Fruit fly (Drosophila melanogaster) whole organism, embryonic: ENCODE measurements around the gene Cpr64Ab.
A peak's percentile ranks its signal among the peaks of the same experiment; 100 is the strongest.

Experiments
- ATbp ChIP-seq: fragments of 200-800 bp; sonication (Bioruptor generic); optimal IDR thresholded peaks from 2 replicates; lab custom pipeline; 2017; ENCODE audit warnings: missing biosample characterization, mild to moderate bottlenecking, missing genetic modification characterization, missing genetic modification reagents
- Awh ChIP-seq: fragments of 200-800 bp; sonication (Bioruptor generic); IDR thresholded peaks from 2 replicates; pipeline ENCODE4, ENCODE4 v1.3.6; 2022; ENCODE audit warnings: missing biosample characterization, missing genetic modification characterization
- Blimp-1 ChIP-seq: fragments of 200-800 bp; sonication (Bioruptor generic); optimal IDR thresholded peaks from 3 replicates; lab custom pipeline; 2018; ENCODE audit warnings: missing biosample characterization, missing genetic modification characterization, mild to moderate bottlenecking, moderate library complexity, missing genetic modification reagents
- CG10543 ChIP-seq: fragments of 200-800 bp; sonication (Bioruptor generic); optimal IDR thresholded peaks from 3 replicates; lab custom pipeline; 2017; ENCODE audit warnings: missing biosample characterization, mild to moderate bottlenecking, missing genetic modification characterization, moderate library complexity
- CG12391 ChIP-seq: fragments of 200-800 bp; sonication (Bioruptor generic); optimal IDR thresholded peaks from 3 replicates; lab custom pipeline; 2018; ENCODE audit warnings: missing biosample characterization, mild to moderate bottlenecking, missing genetic modification characterization, moderate library complexity
- CG14965 ChIP-seq: fragments of 200-800 bp; sonication (Bioruptor generic); optimal IDR thresholded peaks from 2 replicates; lab custom pipeline; 2016; ENCODE audit warnings: missing biosample characterization, missing genetic modification characterization, borderline replicate concordance
- CG15601 ChIP-seq: fragments of 200-800 bp; sonication (Bioruptor generic); optimal IDR thresholded peaks from 3 replicates; lab custom pipeline; 2019; ENCODE audit warnings: missing biosample characterization, mild to moderate bottlenecking, missing genetic modification characterization, moderate library complexity
- CG1603 ChIP-seq: fragments of 200-800 bp; sonication (Bioruptor generic); optimal IDR thresholded peaks from 2 replicates; lab custom pipeline; 2019; ENCODE audit warnings: missing biosample characterization, mild to moderate bottlenecking, missing genetic modification characterization, moderate library complexity
- CG16863 ChIP-seq: fragments of 200-800 bp; sonication (Bioruptor generic); optimal IDR thresholded peaks from 3 replicates; lab custom pipeline; 2016; ENCODE audit warnings: missing biosample characterization, missing genetic modification characterization
- CG2199 ChIP-seq: fragments of 200-800 bp; sonication (Bioruptor generic); IDR thresholded peaks from 3 replicates; pipeline ENCODE4 v1.3.6; 2022; ENCODE audit warnings: missing biosample characterization, missing genetic modification characterization
- CG2875 ChIP-seq: fragments of 200-800 bp; sonication (Bioruptor generic); optimal IDR thresholded peaks from 2 replicates; lab custom pipeline; 2017; ENCODE audit warnings: missing biosample characterization, mild to moderate bottlenecking, missing genetic modification characterization, missing genetic modification reagents
- CG3726 ChIP-seq: fragments of 200-800 bp; sonication (Bioruptor generic); IDR thresholded peaks from 3 replicates; pipeline ENCODE4, ENCODE4 v1.3.6; 2022; ENCODE audit warnings: missing biosample characterization, missing genetic modification characterization
- CG3838 ChIP-seq: fragments of 200-800 bp; sonication (Bioruptor generic); optimal IDR thresholded peaks from 3 replicates; lab custom pipeline; 2016; ENCODE audit warnings: missing biosample characterization, missing genetic modification characterization
- CG3847 ChIP-seq: fragments of 200-800 bp; sonication (Bioruptor generic); IDR thresholded peaks from 2 replicates; pipeline ENCODE4 v1.3.6; 2022; ENCODE audit warnings: missing biosample characterization, missing genetic modification characterization
- CG4730 ChIP-seq: fragments of 200-800 bp; sonication (Bioruptor generic); IDR thresholded peaks from 2 replicates; pipeline ENCODE4 v1.3.6; 2022; ENCODE audit warnings: missing biosample characterization, missing genetic modification characterization
- CG6813 ChIP-seq: fragments of 200-800 bp; sonication (Bioruptor generic); optimal IDR thresholded peaks from 2 replicates; lab custom pipeline; 2017; ENCODE audit warnings: missing biosample characterization, missing genetic modification characterization, mild to moderate bottlenecking, moderate library complexity, missing genetic modification reagents
- Dbx ChIP-seq: fragments of 200-800 bp; sonication (Bioruptor generic); IDR thresholded peaks from 3 replicates; pipeline ENCODE4 v1.3.6; 2022; ENCODE audit warnings: missing biosample characterization, missing genetic modification characterization
- Deaf1 ChIP-seq: fragments of 200-800 bp; optimal IDR thresholded peaks from 3 replicates; lab custom pipeline; 2019; ENCODE audit warnings: missing biosample characterization, mild to moderate bottlenecking, missing genetic modification characterization, moderate library complexity
- Dref ChIP-seq: fragments of 200-800 bp; sonication (Bioruptor generic); IDR thresholded peaks from 2 replicates; pipeline ENCODE4 v1.3.6; 2022; ENCODE audit warnings: missing biosample characterization, missing genetic modification characterization
- HLHmδ ChIP-seq: fragments of 200-800 bp; sonication (Bioruptor generic); optimal IDR thresholded peaks from 2 replicates; lab custom pipeline; 2018; ENCODE audit warnings: missing biosample characterization, mild to moderate bottlenecking, missing genetic modification characterization, moderate library complexity
- Hmr ChIP-seq: fragments of 200-800 bp; sonication (Bioruptor generic); optimal IDR thresholded peaks from 3 replicates; lab custom pipeline; 2017; ENCODE audit warnings: mild to moderate bottlenecking, missing biosample characterization, missing genetic modification reagents, missing genetic modification characterization
- Lim3 ChIP-seq: fragments of 200-800 bp; sonication (Bioruptor generic); IDR thresholded peaks from 2 replicates; pipeline ENCODE4 v1.3.6; 2022; ENCODE audit warnings: missing biosample characterization, missing genetic modification characterization
- Med ChIP-seq: fragments of 200-800 bp; sonication (Bioruptor generic); peaks from one replicate; lab custom pipeline; 2016; ENCODE audit warnings: missing biosample characterization, missing genetic modification characterization, mild to moderate bottlenecking, inconsistent platforms, moderate library complexity
- Ssrp ChIP-seq: fragments of 200-800 bp; sonication (Bioruptor generic); optimal IDR thresholded peaks from 2 replicates; lab custom pipeline; 2018; ENCODE audit warnings: missing biosample characterization, mild to moderate bottlenecking, missing genetic modification characterization, moderate library complexity
- Stat92E ChIP-seq, 3 experiments: fragments of >200 bp in 2 of 3; fragments of 200-800 bp in 1 of 3; sonication (Bioruptor generic) in 1 of 3; optimal IDR thresholded peaks; 2 replicates each; lab custom pipeline; 2017 to 2019; ENCODE audit warnings: missing biosample characterization in 3 of 3, missing genetic modification characterization in 3 of 3, mild to moderate bottlenecking in 1 of 3, moderate library complexity in 1 of 3
- Taf1 ChIP-seq: fragments of 200-800 bp; sonication (Bioruptor generic); IDR thresholded peaks from 2 replicates; pipeline ENCODE4 v1.3.6; 2022; ENCODE audit warnings: missing biosample characterization, missing genetic modification characterization
- ara ChIP-seq: fragments of 200-800 bp; sonication (Bioruptor generic); IDR thresholded peaks from 2 replicates; pipeline ENCODE4 v1.3.6; 2022; ENCODE audit warnings: missing biosample characterization, missing genetic modification characterization
- bab2 ChIP-seq: fragments of 200-800 bp; sonication (Bioruptor generic); optimal IDR thresholded peaks from 2 replicates; lab custom pipeline; 2016; ENCODE audit warnings: missing biosample characterization, missing genetic modification characterization
- cato ChIP-seq: fragments of 200-800 bp; sonication (Bioruptor generic); optimal IDR thresholded peaks from 2 replicates; lab custom pipeline; 2016; ENCODE audit warnings: missing biosample characterization, missing genetic modification characterization, borderline replicate concordance
- ci ChIP-seq: fragments of 200-800 bp; sonication (Bioruptor generic); IDR thresholded peaks from 3 replicates; pipeline ENCODE4 v1.3.6; 2022; ENCODE audit warnings: missing biosample characterization, missing genetic modification characterization
- dati ChIP-seq: fragments of 200-800 bp; sonication (Bioruptor generic); IDR thresholded peaks from 2 replicates; pipeline ENCODE4 v1.3.6; 2022; ENCODE audit warnings: missing biosample characterization, missing genetic modification characterization
- dimm ChIP-seq: fragments of 200-800 bp; sonication (Bioruptor generic); IDR thresholded peaks from 2 replicates; pipeline ENCODE4 v1.3.6; 2022; ENCODE audit warnings: missing biosample characterization, missing genetic modification characterization
- dm ChIP-seq: fragments of 200-800 bp; sonication (Bioruptor generic); optimal IDR thresholded peaks from 3 replicates; lab custom pipeline; 2016; ENCODE audit warnings: missing biosample characterization, missing genetic modification characterization
- ftz-f1 ChIP-seq: fragments of 200-800 bp; sonication (Bioruptor generic); optimal IDR thresholded peaks from 2 replicates; lab custom pipeline; 2016; ENCODE audit warnings: missing biosample characterization, missing genetic modification characterization
- grau ChIP-seq: fragments of 200-800 bp; optimal IDR thresholded peaks from 3 replicates; lab custom pipeline; 2019; ENCODE audit warnings: missing biosample characterization, mild to moderate bottlenecking, missing genetic modification characterization, moderate library complexity
- kah ChIP-seq: fragments of 200-800 bp; sonication (Bioruptor generic); optimal IDR thresholded peaks from 2 replicates; lab custom pipeline; 2018; ENCODE audit warnings: missing biosample characterization, mild to moderate bottlenecking, missing genetic modification characterization
- lab ChIP-seq: fragments of 200-800 bp; sonication (Bioruptor generic); optimal IDR thresholded peaks from 3 replicates; lab custom pipeline; 2017; ENCODE audit warnings: missing biosample characterization, missing genetic modification characterization, mild to moderate bottlenecking, moderate library complexity, missing genetic modification reagents
- maf-S ChIP-seq: fragments of 200-800 bp; sonication (Bioruptor generic); optimal IDR thresholded peaks from 2 replicates; lab custom pipeline; 2016; ENCODE audit warnings: missing biosample characterization, missing genetic modification characterization
- nom ChIP-seq: fragments of 200-800 bp; sonication (Bioruptor generic); optimal IDR thresholded peaks from 2 replicates; lab custom pipeline; 2017; ENCODE audit warnings: missing biosample characterization, missing genetic modification characterization, mild to moderate bottlenecking, moderate library complexity, missing genetic modification reagents
- pfk ChIP-seq: fragments of 200-800 bp; sonication (Bioruptor generic); optimal IDR thresholded peaks from 2 replicates; lab custom pipeline; 2018; ENCODE audit warnings: missing biosample characterization, mild to moderate bottlenecking, missing genetic modification characterization, moderate library complexity
- schlank ChIP-seq: fragments of 200-800 bp; sonication (Bioruptor generic); optimal IDR thresholded peaks from 2 replicates; lab custom pipeline; 2018; ENCODE audit warnings: missing biosample characterization, mild to moderate bottlenecking, missing genetic modification characterization
- sqz ChIP-seq: fragments of 200-800 bp; sonication (Bioruptor generic); optimal IDR thresholded peaks from 3 replicates; lab custom pipeline; 2018; ENCODE audit warnings: missing biosample characterization, mild to moderate bottlenecking, missing genetic modification characterization
- ssp ChIP-seq: fragments of 200-800 bp; sonication (Bioruptor generic); IDR thresholded peaks from 2 replicates; pipeline ENCODE4 v1.3.6; 2022; ENCODE audit warnings: missing biosample characterization, missing genetic modification characterization
- sug ChIP-seq: fragments of 200-800 bp; optimal IDR thresholded peaks from 2 replicates; lab custom pipeline; 2019; ENCODE audit warnings: missing biosample characterization, mild to moderate bottlenecking, missing genetic modification characterization, moderate library complexity
- tna ChIP-seq: fragments of 200-800 bp; sonication (Bioruptor generic); IDR thresholded peaks from 2 replicates; pipeline ENCODE4 v1.3.6; 2022; ENCODE audit warnings: missing biosample characterization, missing genetic modification characterization; ENCODE audit not compliant: partially characterized antibody
- unc-4 ChIP-seq: fragments of 200-800 bp; sonication (Bioruptor generic); IDR thresholded peaks from 2 replicates; pipeline ENCODE4 v1.3.6; 2022; ENCODE audit warnings: missing biosample characterization, missing genetic modification characterization; ENCODE audit not compliant: partially characterized antibody
- vnd ChIP-seq: fragments of 200-800 bp; sonication (Bioruptor generic); IDR thresholded peaks from 3 replicates; pipeline ENCODE4 v1.3.6; 2022; ENCODE audit warnings: missing biosample characterization, missing genetic modification characterization; ENCODE audit not compliant: partially characterized antibody

The Cpr64Ab gene

dm6 chr3L:4220679-4221078, 9.3 kb upstream of the Cpr64Ab start (continued):
- TF ChIP-seq CG14965 (no peak), bab2 (GFP tag; lab: Kevin White, UChicago) (no peak), schlank (no peak), maf-S (GFP tag; lab: Kevin White, UChicago) (no peak), Blimp-1 (GFP tag; lab: Kevin White, UChicago) (peak; percentile 2), Lim3 (no peak), dati (no peak), Dbx (GFP tag; lab: Robert Waterston, UW) (no peak), CG3726 (GFP tag; lab: Robert Waterston, UW) (no peak), unc-4 (GFP tag; lab: Robert Waterston, UW) (no peak), CG2199 (GFP tag; lab: Robert Waterston, UW) (no peak), CG16863 (GFP tag; lab: Kevin White, UChicago) (no peak), sqz (GFP tag; lab: Kevin White, UChicago) (no peak), Stat92E (GFP tag; optimal IDR thresholded peaks at IDR 0.05; lab: Kevin White, UChicago) (no peak), CG3838 (no peak), CG3847 (GFP tag; lab: Robert Waterston, UW) (no peak), ci (GFP tag; lab: Robert Waterston, UW) (0 out of 3 replicates have a peak, but pooled peaks have one; percentile 46), ATbp (peak; percentile 46), tna (GFP tag; lab: Robert Waterston, UW) (no peak), CG4730 (GFP tag; lab: Robert Waterston, UW) (no peak), Deaf1 (tag; lab: Kevin White, UChicago) (no peak), dimm (GFP tag; lab: Robert Waterston, UW) (no peak), CG12391 (tag; lab: Kevin White, UChicago) (no peak), CG6813 (GFP tag; lab: Kevin White, UChicago) (peak; percentile 15), CG1603 (tag; lab: Kevin White, UChicago) (peak; percentile 38), Ssrp (tag; lab: Kevin White, UChicago) (no peak), nom (GFP tag; lab: Kevin White, UChicago) (no peak), Med (GFP tag; lab: Kevin White, UChicago) (peak; percentile 37)

dm6 chr3L:4219291-4220228, 8.2 kb upstream of the Cpr64Ab start:
- TF ChIP-seq Taf1 (GFP tag; lab: Robert Waterston, UW), result no peak
- peak; percentile 10 for TF ChIP-seq ftz-f1 (GFP tag; lab: Kevin White, UChicago)
- TF ChIP-seq CG15601 (tag; lab: Kevin White, UChicago), result no peak
- TF ChIP-seq pfk, result no peak
- no peak for TF ChIP-seq kah
- TF ChIP-seq Hmr (GFP tag; lab: Kevin White, UChicago), result peak; percentile 6
- peak; percentile 15 for TF ChIP-seq dm (GFP tag; lab: Kevin White, UChicago)
- TF ChIP-seq HLHmδ (GFP tag; lab: Kevin White, UChicago), result peak; percentile 18
- peak; percentile 37; the same call in 1 of the 3 replicates for TF ChIP-seq ci (GFP tag; lab: Robert Waterston, UW)
- no peak for TF ChIP-seq ssp (GFP tag; lab: Robert Waterston, UW)
- TF ChIP-seq Med (GFP tag; lab: Kevin White, UChicago), result peak; percentile 23
- TF ChIP-seq Dref (GFP tag; lab: Robert Waterston, UW), result no peak
- TF ChIP-seq Deaf1 (tag; lab: Kevin White, UChicago), result peak; percentile 7
- TF ChIP-seq sug, result peak; percentile 96
- peak; percentile 22 for TF ChIP-seq CG6813 (GFP tag; lab: Kevin White, UChicago)
- TF ChIP-seq Awh (GFP tag; lab: Robert Waterston, UW), result peak; percentile 56; the same call in 1 of the 2 replicates
- 0 out of 2 replicates have a peak, but pooled peaks have one; percentile 24 for TF ChIP-seq ara (GFP tag; lab: Robert Waterston, UW)
- peak; percentile 30 for TF ChIP-seq CG2875 (GFP tag; lab: Kevin White, UChicago)
- TF ChIP-seq cato (GFP tag; lab: Kevin White, UChicago), result no peak
- peak; percentile 32 for TF ChIP-seq lab (GFP tag; lab: Kevin White, UChicago)
- TF ChIP-seq vnd (GFP tag; lab: Robert Waterston, UW), result peak; percentile 67
- peak; percentile 70 for TF ChIP-seq CG10543 (GFP tag; lab: Kevin White, UChicago)
- TF ChIP-seq grau (tag; lab: Kevin White, UChicago), result no peak
